Fruit fly (Drosophila melanogaster) whole organism, wandering third instar larva: ENCODE measurements around the gene Or65a.

Experiments
- Abd-B ChIP-seq: fragments of >200 bp; optimal IDR thresholded peaks from 2 replicates; lab custom pipeline; 2017; ENCODE audit warnings: missing biosample characterization, missing genetic modification characterization
- CG32264 ChIP-seq: fragments of 200-800 bp; sonication (Bioruptor generic); optimal IDR thresholded peaks from 2 replicates; lab custom pipeline; 2016; ENCODE audit warnings: missing biosample characterization, missing genetic modification characterization
- CrebA ChIP-seq: fragments of 200-800 bp; sonication (Bioruptor generic); optimal IDR thresholded peaks from 2 replicates; lab custom pipeline; 2016; ENCODE audit warnings: missing biosample characterization, mild to moderate bottlenecking, missing genetic modification characterization, borderline replicate concordance
- Dfd ChIP-seq: fragments of >200 bp; optimal IDR thresholded peaks from 2 replicates; lab custom pipeline; 2017; ENCODE audit warnings: missing biosample characterization, missing genetic modification characterization
- Dif ChIP-seq: fragments of 200-275, 200-300 bp; sonication (Bioruptor generic); optimal IDR thresholded peaks from 2 replicates; lab custom pipeline; 2018; ENCODE audit warnings: missing biosample characterization, missing genetic modification characterization; ENCODE audit not compliant: partially characterized antibody
- GATAd ChIP-seq: sonication (Bioruptor generic); optimal IDR thresholded peaks from 2 replicates; lab custom pipeline; 2016; ENCODE audit warnings: missing biosample characterization, missing genetic modification characterization
- HLH106 ChIP-seq: fragments of 200-800 bp; optimal IDR thresholded peaks from 3 replicates; lab custom pipeline; 2019; ENCODE audit warnings: missing biosample characterization, mild to moderate bottlenecking, missing genetic modification characterization, moderate library complexity
- Hnf4 ChIP-seq: fragments of 200-800 bp; sonication (Bioruptor generic); optimal IDR thresholded peaks from 2 replicates; lab custom pipeline; 2016; ENCODE audit warnings: missing biosample characterization, mild to moderate bottlenecking, missing genetic modification characterization
- Hr83 ChIP-seq: fragments of 200-300 bp; sonication (Bioruptor generic); optimal IDR thresholded peaks from 2 replicates; lab custom pipeline; 2016; ENCODE audit warnings: missing biosample characterization, mild to moderate bottlenecking, missing genetic modification characterization, moderate library complexity; ENCODE audit not compliant: poor library complexity, severe bottlenecking
- Jra ChIP-seq: sonication (Bioruptor generic); optimal IDR thresholded peaks from 2 replicates; lab custom pipeline; 2016; ENCODE audit warnings: missing biosample characterization, missing genetic modification characterization
- Mio ChIP-seq: sonication (Bioruptor generic); optimal IDR thresholded peaks from 2 replicates; lab custom pipeline; 2016; ENCODE audit warnings: missing biosample characterization, missing genetic modification characterization
- Myc ChIP-seq: fragments of >200 bp; optimal IDR thresholded peaks from 2 replicates; lab custom pipeline; 2017
- N ChIP-seq: fragments of >200 bp; optimal IDR thresholded peaks from 2 replicates; lab custom pipeline; 2018; ENCODE audit warnings: missing biosample characterization, missing external identifiers, missing genetic modification characterization
- OdsH ChIP-seq: fragments of 200-800 bp; sonication (Bioruptor generic); optimal IDR thresholded peaks from 2 replicates; lab custom pipeline; 2016; ENCODE audit warnings: missing biosample characterization, mild to moderate bottlenecking, missing genetic modification characterization
- Rel ChIP-seq, 2 experiments: fragments of 200-800 bp; sonication (Bioruptor generic) in 1 of 2; optimal IDR thresholded peaks; 2 replicates in 1 of 2; 3 replicates in 1 of 2; lab custom pipeline; 2016 to 2019; ENCODE audit warnings: mild to moderate bottlenecking in 2 of 2, missing biosample characterization in 2 of 2, missing genetic modification characterization in 2 of 2, moderate library complexity in 1 of 2
- Vsx2 ChIP-seq: fragments of 200-300, 225-300 bp; sonication (Bioruptor generic); optimal IDR thresholded peaks from 2 replicates; lab custom pipeline; 2018; ENCODE audit warnings: missing biosample characterization, missing genetic modification characterization; ENCODE audit not compliant: partially characterized antibody
- br ChIP-seq: fragments of 200-800 bp; sonication (Bioruptor generic); optimal IDR thresholded peaks from 2 replicates; lab custom pipeline; 2016; ENCODE audit warnings: missing biosample characterization, missing genetic modification characterization
- brk ChIP-seq: fragments of 200-800 bp; sonication (Bioruptor generic); optimal IDR thresholded peaks from 2 replicates; lab custom pipeline; 2016; ENCODE audit warnings: missing biosample characterization, mild to moderate bottlenecking, missing genetic modification characterization
- dl ChIP-seq, 2 experiments: fragments of 175-275, 200-275 bp in 1 of 2; fragments of 200-275 bp in 1 of 2; sonication (Bioruptor generic); optimal IDR thresholded peaks; lab custom pipeline; 2018; ENCODE audit warnings: mild to moderate bottlenecking in 2 of 2, missing biosample characterization in 2 of 2, missing genetic modification characterization in 2 of 2, moderate library complexity in 2 of 2; ENCODE audit not compliant: partially characterized antibody in 2 of 2, insufficient read depth in 1 of 2
- dmrt93B ChIP-seq: fragments of 200-800 bp; sonication (Bioruptor generic); optimal IDR thresholded peaks from 2 replicates; lab custom pipeline; 2018; ENCODE audit warnings: missing biosample characterization, mild to moderate bottlenecking, missing genetic modification characterization
- dsf ChIP-seq: sonication (Bioruptor generic); optimal IDR thresholded peaks from 2 replicates; lab custom pipeline; 2016; ENCODE audit warnings: missing biosample characterization, missing genetic modification characterization, borderline replicate concordance
- ey ChIP-seq: fragments of 200-800 bp; sonication (Bioruptor generic); optimal IDR thresholded peaks from 2 replicates; lab custom pipeline; 2016; ENCODE audit warnings: missing biosample characterization, missing genetic modification characterization
- foxo ChIP-seq, 2 experiments: fragments of 200-800 bp; sonication (Bioruptor generic); optimal IDR thresholded peaks; 2 replicates in 1 of 2; 3 replicates in 1 of 2; lab custom pipeline; 2016 to 2017; ENCODE audit warnings: missing biosample characterization in 2 of 2, missing genetic modification characterization in 2 of 2
- fru ChIP-seq: fragments of 200-800 bp; sonication (Bioruptor generic); optimal IDR thresholded peaks from 3 replicates; lab custom pipeline; 2016; ENCODE audit warnings: missing biosample characterization, mild to moderate bottlenecking, missing genetic modification characterization
- jim ChIP-seq: fragments of 175-275, 200-325 bp; sonication (Bioruptor generic); optimal IDR thresholded peaks from 2 replicates; lab custom pipeline; 2016; ENCODE audit warnings: missing biosample characterization, mild to moderate bottlenecking, missing genetic modification characterization
- lola ChIP-seq: fragments of >200 bp; optimal IDR thresholded peaks from 2 replicates; lab custom pipeline; 2017; ENCODE audit warnings: missing biosample characterization, missing genetic modification characterization
- psq ChIP-seq: fragments of 200-800 bp; sonication (Bioruptor generic); optimal IDR thresholded peaks from 3 replicates; lab custom pipeline; 2017; ENCODE audit warnings: missing biosample characterization, mild to moderate bottlenecking, missing genetic modification characterization, moderate library complexity
- rgr ChIP-seq: fragments of 200-800 bp; sonication (Bioruptor generic); optimal IDR thresholded peaks from 3 replicates; lab custom pipeline; 2016; ENCODE audit warnings: missing biosample characterization, mild to moderate bottlenecking, missing genetic modification characterization
- sage ChIP-seq: fragments of 200-800 bp; sonication (Bioruptor generic); optimal IDR thresholded peaks from 2 replicates; lab custom pipeline; 2016; ENCODE audit warnings: missing biosample characterization, mild to moderate bottlenecking, missing genetic modification characterization
- sv ChIP-seq: fragments of 200-800 bp; sonication (Bioruptor generic); optimal IDR thresholded peaks from 3 replicates; lab custom pipeline; 2016; ENCODE audit warnings: missing biosample characterization, missing genetic modification characterization
- tai ChIP-seq: sonication (Bioruptor generic); optimal IDR thresholded peaks from 2 replicates; lab custom pipeline; 2016; ENCODE audit warnings: missing biosample characterization, missing genetic modification characterization
- woc ChIP-seq: sonication (Bioruptor generic); optimal IDR thresholded peaks from 2 replicates; lab custom pipeline; 2016; ENCODE audit warnings: missing biosample characterization, mild to moderate bottlenecking, missing genetic modification characterization

Gene Or65a

DNA sequence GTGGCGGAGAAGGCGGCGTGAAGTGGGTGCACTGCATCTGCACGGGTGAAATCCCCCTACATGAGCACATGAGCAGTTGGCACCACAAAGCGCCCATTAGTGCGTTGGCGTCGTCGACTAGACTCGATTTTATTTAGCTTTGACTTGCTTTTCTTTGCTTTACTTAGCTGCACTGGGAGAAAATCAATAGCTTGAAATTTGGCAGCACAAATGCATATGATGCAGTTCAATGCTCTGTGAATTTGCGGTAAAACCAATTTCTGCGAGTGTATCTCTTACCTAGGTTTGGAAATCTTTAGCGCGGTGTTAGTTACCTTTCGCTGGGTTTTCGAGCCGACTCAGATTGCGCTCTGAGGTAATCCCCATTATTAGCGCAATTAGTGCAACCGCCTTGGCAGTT lies 15.6 kb upstream of the Or65a start:
- TF ChIP-seq Myc (lab: Kevin White, UChicago) (no peak), Dif (GFP tag; lab: Kevin White, UChicago) (no peak), br (GFP tag; lab: Kevin White, UChicago) (no peak), brk (no peak), Mio (no peak), sv (GFP tag; lab: Kevin White, UChicago) (no peak), CrebA (GFP tag; lab: Kevin White, UChicago) (no peak), Rel (GFP tag; optimal IDR thresholded peaks at IDR 0.05; lab: Kevin White, UChicago) (no peak), Rel (tag; optimal IDR thresholded peaks at IDR 0.05; lab: Kevin White, UChicago) (no peak), lola (GFP tag; lab: Kevin White, UChicago) (no peak), foxo (GFP tag; optimal IDR thresholded peaks at IDR 0.05; lab: Kevin White, UChicago) (no peak), rgr (GFP tag; lab: Kevin White, UChicago) (no peak), psq (no peak), OdsH (GFP tag; lab: Kevin White, UChicago) (no peak)

DNA sequence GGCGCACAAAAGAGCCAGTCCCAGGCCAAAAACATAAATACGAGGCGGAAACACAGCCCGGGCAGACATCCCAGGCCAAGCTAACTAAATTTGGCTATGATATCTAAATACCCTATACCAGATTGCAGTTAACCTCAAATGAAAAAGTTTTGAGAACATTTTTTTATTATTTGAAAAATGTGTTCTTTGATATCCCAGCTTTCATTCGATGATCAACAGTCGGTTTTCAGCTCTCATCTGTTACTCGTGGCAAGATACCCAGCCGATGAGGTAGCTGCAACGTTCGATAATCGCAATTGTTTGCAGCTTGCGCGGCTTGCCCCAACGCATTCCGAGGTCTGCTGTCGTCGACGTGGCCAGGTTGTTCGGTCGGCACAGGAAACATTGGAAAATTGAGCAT lies 13.1 kb upstream of the Or65a start:
- TF ChIP-seq woc (GFP tag; lab: Kevin White, UChicago) (no peak), rgr (GFP tag; lab: Kevin White, UChicago) (no peak), N (GFP tag; lab: Kevin White, UChicago) (no peak), HLH106 (tag; lab: Kevin White, UChicago) (no peak), Dfd (GFP tag; lab: Kevin White, UChicago) (no peak), br (GFP tag; lab: Kevin White, UChicago) (no peak), CG32264 (GFP tag; lab: Kevin White, UChicago) (no peak), Vsx2 (GFP tag; lab: Kevin White, UChicago) (no peak), Abd-B (no peak), sage (GFP tag; lab: Kevin White, UChicago) (no peak), Hr83 (GFP tag; lab: Kevin White, UChicago) (no peak), Mio (no peak), Hnf4 (GFP tag; lab: Kevin White, UChicago) (no peak), Jra (GFP tag; lab: Kevin White, UChicago) (no peak), dsf (GFP tag; lab: Kevin White, UChicago) (no peak)
- TF ChIP-seq, all 38 proteins: peak for 0

DNA sequence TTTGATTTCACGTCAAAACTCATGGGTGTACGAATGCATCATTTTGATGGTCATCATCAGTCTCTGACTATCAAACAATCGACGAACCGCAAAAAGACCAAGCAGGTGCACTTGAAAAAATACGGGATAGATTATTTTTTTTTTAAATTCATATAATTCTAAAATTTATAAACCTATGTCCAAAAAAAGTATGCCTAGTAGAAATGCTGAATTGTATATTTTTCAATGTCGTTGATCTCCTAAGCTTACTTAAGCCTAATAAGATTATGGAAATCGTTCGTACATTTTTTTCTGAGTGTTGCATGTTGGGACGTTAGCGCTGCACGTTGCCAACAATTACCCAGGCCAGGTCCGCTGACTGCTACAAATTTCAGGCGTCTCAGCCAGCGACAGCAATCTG lies 11.8 kb upstream of the Or65a start:
- TF ChIP-seq br (GFP tag; lab: Kevin White, UChicago) (no peak), lola (GFP tag; lab: Kevin White, UChicago) (no peak), Dfd (GFP tag; lab: Kevin White, UChicago) (no peak), brk (no peak), jim (GFP tag; lab: Kevin White, UChicago) (no peak), GATAd (GFP tag; lab: Kevin White, UChicago) (no peak)

DNA sequence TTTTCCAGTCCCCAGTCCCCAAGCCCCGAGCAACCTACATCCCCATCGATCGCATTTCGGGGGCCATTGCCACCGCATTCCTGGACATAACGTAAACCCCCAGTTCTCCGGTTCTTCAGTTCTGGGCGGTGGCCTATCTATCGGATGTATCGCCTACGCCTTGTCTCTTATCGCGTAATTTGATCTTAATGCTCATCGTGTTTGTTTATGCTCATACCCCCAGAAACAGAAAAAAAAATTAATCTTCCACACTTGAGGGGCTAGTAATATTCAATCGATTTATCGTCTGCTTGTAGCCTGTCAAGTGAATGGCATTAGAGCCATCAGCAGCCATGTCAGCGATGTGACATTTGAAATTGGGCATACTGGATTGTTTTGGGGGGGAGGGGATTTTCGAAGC lies 10.7 kb upstream of the Or65a start:
- TF ChIP-seq dl (GFP tag; optimal IDR thresholded peaks at IDR 0.05; lab: Kevin White, UChicago; ENCODE audit: insufficient read depth in 1 of 2, partially characterized antibody in 2 of 2), result no peak
- TF ChIP-seq sage (GFP tag; lab: Kevin White, UChicago), result no peak
- no peak for TF ChIP-seq dmrt93B (GFP tag; lab: Kevin White, UChicago)
- TF ChIP-seq CrebA (GFP tag; lab: Kevin White, UChicago), result no peak
- no peak for TF ChIP-seq dsf (GFP tag; lab: Kevin White, UChicago)
- no peak for TF ChIP-seq fru (GFP tag; lab: Kevin White, UChicago)

DNA sequence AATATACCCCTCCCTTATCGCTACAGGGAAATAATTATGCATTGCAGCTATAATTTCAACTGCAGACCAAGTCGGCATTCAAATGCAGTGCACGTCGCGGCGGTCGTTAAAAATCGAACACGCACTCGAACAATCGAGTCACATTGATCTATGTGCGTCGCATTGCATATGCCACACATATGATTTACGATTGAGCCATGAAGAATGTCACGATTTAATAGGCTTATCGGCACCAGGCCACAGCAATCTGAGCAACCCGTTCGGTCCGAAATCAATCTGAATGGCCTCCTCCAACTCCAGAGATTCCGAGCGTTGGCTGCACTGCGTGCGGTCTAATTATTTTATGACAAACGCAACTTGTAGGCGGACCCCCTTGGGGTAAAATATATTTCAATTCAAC lies 9.9 kb upstream of the Or65a start:
- TF ChIP-seq rgr (GFP tag; lab: Kevin White, UChicago) (no peak), tai (GFP tag; lab: Kevin White, UChicago) (no peak), N (GFP tag; lab: Kevin White, UChicago) (no peak), Rel (GFP tag; optimal IDR thresholded peaks at IDR 0.05; lab: Kevin White, UChicago) (no peak), Rel (tag; optimal IDR thresholded peaks at IDR 0.05; lab: Kevin White, UChicago) (no peak), Myc (lab: Kevin White, UChicago) (no peak), OdsH (GFP tag; lab: Kevin White, UChicago) (no peak), CG32264 (GFP tag; lab: Kevin White, UChicago) (no peak), HLH106 (tag; lab: Kevin White, UChicago) (no peak), brk (no peak), ey (GFP tag; lab: Kevin White, UChicago) (no peak)
